Fruit fly (Drosophila melanogaster): ENCODE measurements around the gene CheB38a.

CheB38a gene

DNA sequence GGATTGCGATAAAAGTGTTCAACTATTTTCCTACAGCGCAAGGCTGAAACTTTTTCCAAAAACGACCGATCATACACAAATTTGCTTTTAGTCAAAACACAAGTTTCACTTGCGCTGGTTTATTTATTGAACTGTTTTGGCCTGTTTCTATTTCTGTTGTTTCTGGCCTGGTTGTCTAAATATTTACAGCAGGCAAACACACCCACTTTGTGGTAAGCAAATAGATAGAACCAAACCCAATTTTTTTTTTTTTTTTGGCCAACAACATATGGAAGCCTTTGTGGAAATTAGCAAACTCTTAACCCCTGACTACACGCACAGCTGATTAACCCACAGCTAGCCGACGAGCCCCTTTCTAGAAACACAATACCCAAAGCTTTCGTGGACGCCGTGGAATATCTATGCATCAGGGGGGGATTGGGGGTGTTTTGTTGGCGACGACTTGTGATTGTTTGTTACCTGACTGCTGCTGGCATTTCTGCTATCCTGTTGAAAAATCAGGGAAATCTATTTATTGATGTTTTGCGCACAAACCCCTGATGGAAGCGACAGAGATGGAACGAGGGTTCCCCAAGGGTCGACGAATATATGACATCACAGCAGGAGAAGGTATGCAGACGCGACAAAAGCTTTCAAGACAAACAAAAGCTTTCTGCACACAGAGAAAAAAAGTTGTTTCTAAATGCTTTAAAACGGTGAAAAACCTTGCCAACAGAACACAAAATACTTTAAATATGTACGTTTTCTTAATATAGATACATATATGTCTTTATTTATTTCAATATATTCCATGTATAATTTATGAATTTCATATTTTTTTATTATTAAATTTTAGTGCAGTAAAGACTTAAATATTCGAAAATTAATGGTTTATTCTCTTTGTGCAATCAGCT is 10.5 kb downstream of the CheB38a start (continued):
- TF ChIP-seq ems (GFP tag; optimal IDR thresholded peaks at IDR 0.05): no peak
- no peak for TF ChIP-seq CG2889 (GFP tag; IDR thresholded peaks at IDR 0.05)
- no peak for TF ChIP-seq Hmx (GFP tag; optimal IDR thresholded peaks at IDR 0.05)
- peak; percentile 47 for TF ChIP-seq CG9817 (tag; optimal IDR thresholded peaks at IDR 0.05)
- TF ChIP-seq D19A (tag; optimal IDR thresholded peaks at IDR 0.05): peak; percentile 43
- TF ChIP-seq ato (GFP tag; IDR thresholded peaks at IDR 0.05; ENCODE audit: partially characterized antibody): no peak
- TF ChIP-seq tna (GFP tag; IDR thresholded peaks at IDR 0.05; ENCODE audit: partially characterized antibody): no peak
- no peak for TF ChIP-seq Elba2 (GFP tag; optimal IDR thresholded peaks at IDR 0.05)
- no peak for TF ChIP-seq CG10431 (GFP tag; optimal IDR thresholded peaks at IDR 0.05)
- no peak for TF ChIP-seq CG1024 (GFP tag; IDR thresholded peaks at IDR 0.05)
- peak; percentile 59 for TF ChIP-seq her (GFP tag; optimal IDR thresholded peaks at IDR 0.05)
- peak; percentile 17 for TF ChIP-seq CG2875 (GFP tag; optimal IDR thresholded peaks at IDR 0.05)
- TF ChIP-seq da (GFP tag; optimal IDR thresholded peaks at IDR 0.05): no peak
- TF ChIP-seq CG30403 (GFP tag; optimal IDR thresholded peaks at IDR 0.05): peak; percentile 34
- no peak for TF ChIP-seq Bdp1 (GFP tag; optimal IDR thresholded peaks at IDR 0.05)
- TF ChIP-seq Adf1 (GFP tag; IDR thresholded peaks at IDR 0.05): peak; percentile 20; the same call in 1 of the 2 replicates
- no peak for TF ChIP-seq dimm (GFP tag; IDR thresholded peaks at IDR 0.05)
- TF ChIP-seq Neu2 (GFP tag; optimal IDR thresholded peaks at IDR 0.05; ENCODE audit: borderline replicate concordance): no peak
- TF ChIP-seq Eip74EF (GFP tag; optimal IDR thresholded peaks at IDR 0.05): peak in 1 of 2 experiments; percentile 13
- no peak for TF ChIP-seq fd64A (GFP tag; optimal IDR thresholded peaks at IDR 0.05)
- TF ChIP-seq bigmax (GFP tag; optimal IDR thresholded peaks at IDR 0.05): no peak
- TF ChIP-seq BEAF-32 (GFP tag; optimal IDR thresholded peaks at IDR 0.05): no peak
- TF ChIP-seq trem (tag; optimal IDR thresholded peaks at IDR 0.05): no peak
- no peak for TF ChIP-seq CrebB (tag; optimal IDR thresholded peaks at IDR 0.05)
- peak; percentile 25 for TF ChIP-seq Hey (tag; optimal IDR thresholded peaks at IDR 0.05)
- no peak for TF ChIP-seq CTCF (GFP tag; optimal IDR thresholded peaks at IDR 0.05)
- peak; percentile 62 for TF ChIP-seq Meics (GFP tag; optimal IDR thresholded peaks at IDR 0.05)
- TF ChIP-seq Dek (tag; optimal IDR thresholded peaks at IDR 0.05): peak; percentile 44
- no peak for TF ChIP-seq CG15696 (tag; optimal IDR thresholded peaks at IDR 0.05)
- no peak for TF ChIP-seq Lim3 (GFP tag; IDR thresholded peaks at IDR 0.05)
- no peak for TF ChIP-seq bowl (GFP tag; IDR thresholded peaks at IDR 0.05)
- peak; percentile 2 for TF ChIP-seq bab2 (GFP tag; optimal IDR thresholded peaks at IDR 0.05)
- TF ChIP-seq Ptx1 (GFP tag; IDR thresholded peaks at IDR 0.05): peak; percentile 76
- TF ChIP-seq Taf1 (GFP tag; IDR thresholded peaks at IDR 0.05): no peak
- peak; percentile 36 for TF ChIP-seq sug (tag; optimal IDR thresholded peaks at IDR 0.05)
- TF ChIP-seq Dfd (GFP tag; optimal IDR thresholded peaks at IDR 0.05): no peak
- TF ChIP-seq Fer2 (tag; optimal IDR thresholded peaks at IDR 0.05): peak; percentile 53
- no peak for TF ChIP-seq CG14667 (GFP tag; IDR thresholded peaks at IDR 0.05)
- no peak for TF ChIP-seq CG4617 (GFP tag; optimal IDR thresholded peaks at IDR 0.05; ENCODE audit: borderline replicate concordance)
- TF ChIP-seq B-H2 (GFP tag; optimal IDR thresholded peaks at IDR 0.05): peak; percentile 17
- TF ChIP-seq Dbx (GFP tag; IDR thresholded peaks at IDR 0.05): peak; percentile 34; the same call in 1 of the 3 replicates
- TF ChIP-seq Drgx (GFP tag; IDR thresholded peaks at IDR 0.05): peak; percentile 59; the same call in 1 of the 2 replicates
- peak; percentile 61 for TF ChIP-seq fd3F (GFP tag; optimal IDR thresholded peaks at IDR 0.05)
- peak; percentile 67 for TF ChIP-seq schlank (tag; optimal IDR thresholded peaks at IDR 0.05)
- TF ChIP-seq CG14710 (tag; optimal IDR thresholded peaks at IDR 0.05): no peak
- TF ChIP-seq sim (GFP tag; IDR thresholded peaks at IDR 0.05): no peak
- TF ChIP-seq slbo (GFP tag; IDR thresholded peaks at IDR 0.05): peak; percentile 63
- no peak for TF ChIP-seq Jarid2 (GFP tag; optimal IDR thresholded peaks at IDR 0.05)
- peak; percentile 55 for TF ChIP-seq CG13424 (tag; optimal IDR thresholded peaks at IDR 0.05)

Measured in whole organism, embryonic.